Worm (Caenorhabditis elegans): Measurements from ENCODE around the gene ZC395.11.

Gene ZC395.11

DNA sequence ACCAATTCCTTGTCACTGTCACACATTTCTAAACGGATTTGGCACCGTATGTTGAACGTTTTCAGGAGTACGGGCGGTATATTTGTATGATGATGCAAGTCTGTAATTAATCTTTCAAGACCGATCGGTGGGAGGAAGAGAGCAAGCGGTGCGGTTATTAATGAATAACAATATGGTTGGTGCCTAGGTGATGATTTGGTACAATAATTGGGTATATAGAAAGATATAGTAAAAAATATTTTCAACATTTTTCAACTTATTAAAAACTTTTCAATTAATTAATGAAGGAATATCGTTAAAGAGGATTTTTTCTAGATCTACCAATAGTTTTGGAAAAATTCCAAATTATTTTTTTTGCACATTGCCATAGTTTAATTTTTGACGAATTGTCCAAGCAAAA lies 41.6 kb downstream of the ZC395.11 start, which contains the start of gene cnd-1:
Gene cnd-1, minus strand, starts transcription at position 101 of the 400 bp plus-strand sequence.
- TF ChIP-seq elt-2 (tag; optimal IDR thresholded peaks at IDR 0.05) (no peak), fkh-10 (GFP tag; optimal IDR thresholded peaks at IDR 0.05) (no peak), ama-1 (optimal IDR thresholded peaks at IDR 0.05) (no peak), jun-1 (tag; optimal IDR thresholded peaks at IDR 0.05) (no peak), aly-2 (tag; optimal IDR thresholded peaks at IDR 0.05) (no peak), fos-1 (tag; optimal IDR thresholded peaks at IDR 0.05) (no peak), nhr-67 (tag; optimal IDR thresholded peaks at IDR 0.05) (no peak), unc-62 (GFP tag; optimal IDR thresholded peaks at IDR 0.05) (no peak), ceh-28 (tag; optimal IDR thresholded peaks at IDR 0.05) (no peak), sea-2 (GFP tag; optimal IDR thresholded peaks at IDR 0.05) (no peak), unc-39 (tag; optimal IDR thresholded peaks at IDR 0.05) (no peak), lsy-12 (tag; optimal IDR thresholded peaks at IDR 0.05) (no peak), lin-39 (tag; optimal IDR thresholded peaks at IDR 0.05) (no peak), zag-1 (tag; optimal IDR thresholded peaks at IDR 0.05) (no peak), R02D3.7 (tag; optimal IDR thresholded peaks at IDR 0.05) (no peak), tbx-2 (tag; optimal IDR thresholded peaks at IDR 0.05) (no peak), fkh-2 (tag; optimal IDR thresholded peaks at IDR 0.05) (no peak), nhr-76 (tag; optimal IDR thresholded peaks at IDR 0.05) (no peak), nhr-28 (tag; optimal IDR thresholded peaks at IDR 0.05) (no peak)

DNA sequence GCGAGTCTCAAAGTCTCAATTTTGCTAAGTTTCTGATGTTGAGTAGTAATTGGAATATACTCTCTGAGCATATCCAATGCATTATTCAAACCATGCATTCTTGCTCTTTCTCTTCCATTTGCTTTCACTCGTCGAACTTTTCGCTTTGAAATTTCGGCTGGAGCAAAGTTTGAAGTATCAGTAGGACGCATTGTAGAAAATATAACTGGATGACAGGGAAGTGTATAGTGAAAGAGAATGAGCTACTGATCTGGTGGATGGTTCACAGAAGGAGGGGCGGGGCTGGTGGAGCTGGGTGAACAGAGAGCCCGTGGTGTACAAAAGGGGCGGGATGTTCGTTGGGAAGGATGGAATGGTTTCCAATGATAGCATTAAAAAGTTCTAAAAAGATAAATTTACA lies 44.3 kb downstream of the ZC395.11 start:
- TF ChIP-seq jun-1 (tag; optimal IDR thresholded peaks at IDR 0.05) (no peak), lin-15B (tag; optimal IDR thresholded peaks at IDR 0.05) (no peak), skn-1 (tag; optimal IDR thresholded peaks at IDR 0.05) (no peak), pqm-1 (tag; optimal IDR thresholded peaks at IDR 0.05) (no peak), ceh-82 (tag; optimal IDR thresholded peaks at IDR 0.05) (no peak), lsy-12 (tag; optimal IDR thresholded peaks at IDR 0.05) (no peak), nfya-1 (tag; optimal IDR thresholded peaks at IDR 0.05; ENCODE audit: insufficient read depth) (no peak), ceh-9 (tag; optimal IDR thresholded peaks at IDR 0.05) (no peak), fkh-10 (GFP tag; optimal IDR thresholded peaks at IDR 0.05) (no peak), ztf-11 (tag; optimal IDR thresholded peaks at IDR 0.05) (no peak), fkh-2 (tag; optimal IDR thresholded peaks at IDR 0.05) (no peak), pha-4 (tag; optimal IDR thresholded peaks at IDR 0.05) (no peak), hmg-11 (tag; optimal IDR thresholded peaks at IDR 0.05) (no peak), egl-5 (tag; optimal IDR thresholded peaks at IDR 0.05) (no peak), daf-12 (tag; optimal IDR thresholded peaks at IDR 0.05) (no peak), zag-1 (tag; optimal IDR thresholded peaks at IDR 0.05) (no peak), nhr-43 (tag; optimal IDR thresholded peaks at IDR 0.05; ENCODE audit: poor library complexity, severe bottlenecking) (no peak), elt-2 (tag; optimal IDR thresholded peaks at IDR 0.05) (no peak), nhr-76 (tag; optimal IDR thresholded peaks at IDR 0.05) (no peak), elt-3 (tag; optimal IDR thresholded peaks at IDR 0.05) (no peak)

DNA sequence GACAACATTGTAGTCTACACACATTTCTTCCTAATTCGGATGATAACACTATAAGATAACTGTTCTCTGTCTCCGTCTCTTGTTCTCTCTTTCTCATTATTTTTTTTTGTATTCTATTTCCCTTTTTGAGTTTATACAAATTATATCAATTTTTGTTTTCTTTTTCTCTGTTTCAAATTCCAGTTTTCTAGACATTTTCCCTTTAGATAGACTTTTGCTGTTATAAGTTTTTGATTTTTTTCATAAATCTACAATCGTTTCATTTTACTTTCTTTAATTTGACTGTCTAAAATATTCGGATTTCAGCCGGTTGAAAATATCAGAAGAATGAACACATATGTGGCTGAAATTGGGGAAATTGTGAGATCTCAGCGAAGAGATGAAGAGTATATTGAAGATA lies 50.0 kb downstream of the ZC395.11 start, which contains the start of gene prx-10:
Gene prx-10, plus strand, starts transcription at position 301 of the 400 bp plus-strand sequence.
- TF ChIP-seq elt-2 (tag; optimal IDR thresholded peaks at IDR 0.05) (peak; percentile 24), tbx-2 (tag; optimal IDR thresholded peaks at IDR 0.05) (no peak)

Data from whole organism, L3 larva.